Worm (Caenorhabditis elegans) whole organism, L4 larva: Measurements from ENCODE around the gene npax-3.

Experiments
- D1046.2 ChIP-seq: fragments of 200-800 bp; sonication (Bioruptor generic); IDR thresholded peaks from 2 replicates; pipeline ENCODE4 v1.3.6; 2022; ENCODE audit warnings: missing genetic modification characterization, missing compliant biosample characterization
- F10B5.3 ChIP-seq: sonication (generic microtip); optimal IDR thresholded peaks from 2 replicates; lab custom pipeline; 2016; ENCODE audit warnings: mild to moderate bottlenecking, missing genetic modification characterization, missing compliant biosample characterization
- F26F4.8 ChIP-seq: fragments of 200-800 bp; sonication (Bioruptor generic); conservative IDR thresholded peaks from 2 replicates; pipeline ENCODE4 v1.3.6; 2022; ENCODE audit warnings: missing genetic modification characterization, missing compliant biosample characterization
- R02D3.7 ChIP-seq: fragments of 150-350 bp; sonication (generic microtip); optimal IDR thresholded peaks from 3 replicates; lab custom pipeline; 2014; ENCODE audit warnings: missing biosample characterization, missing genetic modification characterization
- T26A8.4 ChIP-seq: fragments of 200-800 bp; sonication (Bioruptor generic); IDR thresholded peaks from 2 replicates; pipeline ENCODE4 v1.3.6; 2022; ENCODE audit warnings: missing genetic modification characterization, missing compliant biosample characterization
- Y105C5A.15 ChIP-seq: fragments of 200-800 bp; sonication (Bioruptor generic); IDR thresholded peaks from 2 replicates; pipeline ENCODE4 v1.3.6; 2022; ENCODE audit warnings: missing genetic modification characterization, missing compliant biosample characterization
- Y48G9A.11 ChIP-seq: fragments of 200-800 bp; sonication (Bioruptor generic); IDR thresholded peaks from 2 replicates; pipeline ENCODE4 v1.3.6; 2022; ENCODE audit warnings: missing genetic modification reagents, missing genetic modification characterization, missing compliant biosample characterization
- Y5F2A.4 ChIP-seq: fragments of 200-800 bp; sonication (Bioruptor generic); optimal IDR thresholded peaks from 2 replicates; lab custom pipeline; 2018; ENCODE audit warnings: mild to moderate bottlenecking, missing genetic modification characterization, missing compliant biosample characterization
- ZK337.2 ChIP-seq: fragments of 200-800 bp; sonication (Bioruptor generic); IDR thresholded peaks from 2 replicates; pipeline ENCODE4 v1.3.6; 2022; ENCODE audit warnings: missing genetic modification reagents, missing genetic modification characterization, missing compliant biosample characterization
- ZK546.5 ChIP-seq, 2 experiments: sonication (generic microtip); optimal IDR thresholded peaks; 2 replicates each; lab custom pipeline; 2017; ENCODE audit warnings: missing biosample characterization in 2 of 2, missing genetic modification characterization in 2 of 2
- ama-1 ChIP-seq: fragments of 150-350 bp; optimal IDR thresholded peaks from 2 replicates; lab custom pipeline; 2014; ENCODE audit warnings: inconsistent platforms, mixed read lengths
- ceh-20 ChIP-seq: fragments of 200-800 bp; sonication (Bioruptor generic); IDR thresholded peaks from 2 replicates; pipeline ENCODE4 v1.3.6; 2022; ENCODE audit warnings: missing genetic modification reagents, missing genetic modification characterization, missing compliant biosample characterization
- ceh-62 ChIP-seq: sonication (generic microtip); optimal IDR thresholded peaks from 2 replicates; lab custom pipeline; 2017; ENCODE audit warnings: missing biosample characterization, missing genetic modification characterization
- dve-1 ChIP-seq: sonication (generic microtip); optimal IDR thresholded peaks from 2 replicates; lab custom pipeline; 2017; ENCODE audit warnings: antibody characterized with exemption, mild to moderate bottlenecking, missing genetic modification characterization, missing compliant biosample characterization; ENCODE audit not compliant: insufficient read depth
- egl-43 ChIP-seq: fragments of 200-800 bp; sonication (Bioruptor generic); IDR thresholded peaks from 2 replicates; pipeline ENCODE4 v1.3.6; 2022; ENCODE audit warnings: missing genetic modification reagents, missing genetic modification characterization, missing compliant biosample characterization
- hlh-11 ChIP-seq: fragments of 200-800 bp; sonication (Bioruptor generic); optimal IDR thresholded peaks from 2 replicates; lab custom pipeline; 2018; ENCODE audit warnings: mild to moderate bottlenecking, missing genetic modification characterization, missing compliant biosample characterization
- hlh-30 ChIP-seq: sonication (generic microtip); optimal IDR thresholded peaks from 2 replicates; lab custom pipeline; 2017; ENCODE audit warnings: antibody characterized with exemption, mild to moderate bottlenecking, missing genetic modification characterization, missing compliant biosample characterization; ENCODE audit not compliant: insufficient read depth
- jun-1 ChIP-seq: fragments of 150-350 bp; optimal IDR thresholded peaks from 2 replicates; lab custom pipeline; 2014; ENCODE audit warnings: missing biosample characterization, missing genetic modification reagents, missing genetic modification characterization
- lin-15B ChIP-seq: fragments of 150-350 bp; sonication (generic microtip); optimal IDR thresholded peaks from 3 replicates; lab custom pipeline; 2014; ENCODE audit warnings: missing biosample characterization, missing genetic modification characterization
- lin-39 ChIP-seq: fragments of 150-350 bp; optimal IDR thresholded peaks from 2 replicates; lab custom pipeline; 2014; ENCODE audit warnings: missing biosample characterization, missing genetic modification reagents, missing genetic modification characterization
- madf-5 ChIP-seq, 2 experiments: fragments of 200-800 bp; sonication (Bioruptor generic); IDR thresholded peaks; 2 replicates each; pipeline ENCODE4 v1.3.6; 2022; ENCODE audit warnings: missing compliant biosample characterization in 2 of 2, missing genetic modification characterization in 2 of 2
- mdl-1 ChIP-seq, 2 experiments: fragments of 150-350 bp in 1 of 2; sonication (generic microtip) in 1 of 2; optimal IDR thresholded peaks; 2 replicates each; lab custom pipeline; 2014 to 2017; ENCODE audit warnings: missing biosample characterization in 2 of 2, missing genetic modification characterization in 2 of 2
- mep-1 ChIP-seq: fragments of 150-350 bp; sonication (generic microtip); optimal IDR thresholded peaks from 3 replicates; lab custom pipeline; 2014; ENCODE audit warnings: missing biosample characterization, missing genetic modification characterization
- mxl-3 ChIP-seq: fragments of 200-800 bp; sonication (Bioruptor generic); optimal IDR thresholded peaks from 2 replicates; lab custom pipeline; 2018; ENCODE audit warnings: mild to moderate bottlenecking, missing genetic modification characterization, missing compliant biosample characterization
- nhr-111 ChIP-seq: fragments of 200-800 bp; sonication (Bioruptor generic); optimal IDR thresholded peaks from 2 replicates; lab custom pipeline; 2018; ENCODE audit warnings: mild to moderate bottlenecking, missing genetic modification characterization, missing compliant biosample characterization
- nhr-237 ChIP-seq: sonication (generic microtip); optimal IDR thresholded peaks from 2 replicates; lab custom pipeline; 2017; ENCODE audit warnings: missing biosample characterization, missing genetic modification characterization
- nhr-25 ChIP-seq: sonication (generic microtip); optimal IDR thresholded peaks from 2 replicates; lab custom pipeline; 2017; ENCODE audit warnings: missing genetic modification characterization, mild to moderate bottlenecking, missing compliant biosample characterization, antibody characterized with exemption, moderate library complexity, borderline replicate concordance; ENCODE audit not compliant: insufficient read depth
- nhr-28 ChIP-seq: fragments of 150-350 bp; optimal IDR thresholded peaks from 2 replicates; lab custom pipeline; 2014; ENCODE audit warnings: missing biosample characterization, missing genetic modification characterization
- nhr-41 ChIP-seq: fragments of 200-800 bp; sonication (Bioruptor generic); IDR thresholded peaks from 2 replicates; pipeline ENCODE4 v1.3.6; 2022; ENCODE audit warnings: missing genetic modification reagents, missing genetic modification characterization, missing compliant biosample characterization
- nhr-48 ChIP-seq: sonication (generic microtip); optimal IDR thresholded peaks from 2 replicates; lab custom pipeline; 2016; ENCODE audit warnings: mild to moderate bottlenecking, missing genetic modification characterization, missing compliant biosample characterization
- php-3 ChIP-seq: fragments of 200-800 bp; sonication (Bioruptor generic); IDR thresholded peaks from 2 replicates; pipeline ENCODE4 v1.3.6; 2022; ENCODE audit warnings: missing genetic modification reagents, missing genetic modification characterization, missing compliant biosample characterization
- pqm-1 ChIP-seq: sonication (generic microtip); optimal IDR thresholded peaks from 2 replicates; lab custom pipeline; 2017; ENCODE audit warnings: missing biosample characterization, missing genetic modification characterization
- saeg-2 ChIP-seq: fragments of 200-800 bp; sonication (Bioruptor generic); IDR thresholded peaks from 2 replicates; pipeline ENCODE4 v1.3.6; 2022; ENCODE audit warnings: missing genetic modification reagents, missing genetic modification characterization, missing compliant biosample characterization
- snpc-4 ChIP-seq: fragments of 150-350 bp; optimal IDR thresholded peaks from 2 replicates; lab custom pipeline; 2014; ENCODE audit warnings: missing biosample characterization, missing genetic modification characterization
- unc-130 ChIP-seq: sonication (generic microtip); optimal IDR thresholded peaks from 2 replicates; lab custom pipeline; 2016; ENCODE audit warnings: missing genetic modification reagents, missing genetic modification characterization, missing compliant biosample characterization
- unc-62 ChIP-seq, 3 experiments: fragments of 150-350 bp in 1 of 3; sonication (generic microtip); optimal IDR thresholded peaks in 2 of 3; peaks in 1 of 3; 1 replicate in 1 of 3; 2 replicates in 2 of 3; lab custom pipeline; 2014 to 2017; ENCODE audit warnings: missing biosample characterization in 3 of 3, missing genetic modification characterization in 3 of 3, missing genetic modification reagents in 3 of 3, missing genotype in 1 of 3
- zip-11 ChIP-seq: fragments of 200-800 bp; sonication (Bioruptor generic); IDR thresholded peaks from 2 replicates; pipeline ENCODE4 v1.3.6; 2022; ENCODE audit warnings: missing genetic modification characterization, missing compliant biosample characterization
- ztf-11 ChIP-seq: fragments of 150-350 bp; optimal IDR thresholded peaks from 2 replicates; lab custom pipeline; 2014; ENCODE audit warnings: missing biosample characterization, missing genetic modification characterization

Gene npax-3

DNA sequence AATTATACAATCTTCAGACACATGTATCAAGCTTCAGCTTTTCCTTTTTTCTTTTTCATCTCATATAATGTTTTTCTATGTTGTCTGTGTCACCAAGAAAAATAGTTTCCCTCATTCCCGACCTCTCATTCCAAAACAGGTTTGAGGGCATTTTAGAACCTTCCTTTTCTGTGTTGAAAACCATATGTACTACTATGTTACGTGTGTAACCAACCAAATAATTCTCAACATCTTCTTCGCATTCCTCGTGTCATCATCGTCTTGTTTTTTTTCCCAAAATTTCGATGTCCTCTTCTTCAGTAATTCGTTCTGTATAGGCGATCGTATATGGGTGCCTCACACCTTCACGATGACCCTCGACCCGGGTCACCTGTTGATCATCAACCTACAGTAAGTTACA is 37.6 kb downstream of the npax-3 start, which contains the start of gene pept-2:
TSS of gene pept-2 (plus strand) at position 301 of the 400 bp plus-strand sequence.
- no peak for TF ChIP-seq nhr-111 (GFP tag; lab: Kevin White, UChicago)
- TF ChIP-seq nhr-237: no peak
- TF ChIP-seq lin-15B: no peak

DNA sequence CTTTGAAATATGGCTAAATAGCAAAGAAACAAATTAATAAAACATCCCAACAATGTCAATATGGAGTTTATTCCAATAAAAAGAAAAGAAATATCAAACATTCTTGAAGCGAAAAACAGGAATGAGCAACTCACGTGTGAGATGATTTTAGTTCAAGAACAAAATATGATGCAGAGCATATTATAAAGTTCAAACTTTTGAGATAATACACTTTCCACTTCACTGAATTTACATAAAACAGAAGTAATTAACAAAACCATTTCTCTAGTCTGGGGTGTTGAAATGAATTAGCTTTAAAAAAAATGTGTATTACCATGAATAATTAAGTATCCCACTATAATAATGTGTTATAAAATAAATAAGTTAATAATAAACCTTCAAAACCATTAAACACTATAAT is 41.2 kb downstream of the npax-3 start, which contains the start of gene srd-7:
TSS of gene srd-7 (minus strand) at position 101 of the 400 bp plus-strand sequence.
- no peak for TF ChIP-seq mep-1 (tag; lab: Kevin White, UChicago)
- no peak for TF ChIP-seq pqm-1 (tag; lab: Kevin White, UChicago)
- TF ChIP-seq Y105C5A.15 (GFP tag; lab: Robert Waterston, UW): no peak
- TF ChIP-seq egl-43 (GFP tag; lab: Robert Waterston, UW): no peak
- no peak for TF ChIP-seq ceh-20 (GFP tag; lab: Robert Waterston, UW)
- TF ChIP-seq jun-1 (tag; lab: Kevin White, UChicago): no peak
- TF ChIP-seq ZK337.2 (GFP tag; lab: Robert Waterston, UW): no peak
- TF ChIP-seq madf-5 (GFP tag; IDR thresholded peaks at IDR 0.05; lab: Robert Waterston, UW): no peak
- TF ChIP-seq lin-39: no peak
- no peak for TF ChIP-seq D1046.2 (GFP tag; lab: Robert Waterston, UW)
- TF ChIP-seq unc-130 (GFP tag; lab: Kevin White, UChicago): no peak
- no peak for TF ChIP-seq snpc-4 (tag; lab: Kevin White, UChicago)
- TF ChIP-seq ZK546.5 (tag; optimal IDR thresholded peaks at IDR 0.05; lab: Kevin White, UChicago): no peak
- no peak for TF ChIP-seq ama-1 (lab: Kevin White, UChicago)
- TF ChIP-seq ceh-62 (tag; lab: Kevin White, UChicago): no peak
- TF ChIP-seq nhr-28 (tag; lab: Kevin White, UChicago): no peak
- TF ChIP-seq nhr-237: no peak

DNA sequence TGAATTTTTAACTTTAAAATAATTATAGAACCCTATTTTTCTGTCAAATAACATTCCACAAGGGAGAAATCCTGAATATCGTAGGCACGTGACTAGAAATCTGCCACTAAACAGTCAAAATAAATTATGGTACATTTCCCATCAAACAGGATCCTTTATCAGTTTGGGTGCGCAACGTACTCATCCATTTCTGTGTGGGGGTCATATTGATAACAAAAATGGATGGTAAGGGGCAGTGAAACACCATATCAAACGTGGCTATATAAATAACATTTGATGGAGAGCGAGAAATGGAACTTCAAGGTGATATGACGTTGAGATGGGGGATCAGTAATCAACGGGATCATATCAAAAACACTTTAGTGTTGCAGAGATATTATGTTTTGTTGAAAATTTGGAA is 43.9 kb downstream of the npax-3 start:
- TF ChIP-seq dve-1 (tag; lab: Kevin White, UChicago) (no peak), F10B5.3 (tag; lab: Kevin White, UChicago) (no peak), hlh-30 (no peak), Y5F2A.4 (GFP tag; lab: Kevin White, UChicago) (no peak), saeg-2 (GFP tag; lab: Robert Waterston, UW) (no peak), zip-11 (GFP tag; lab: Robert Waterston, UW) (no peak), php-3 (GFP tag; lab: Robert Waterston, UW) (no peak), mdl-1 (tag; optimal IDR thresholded peaks at IDR 0.05; lab: Kevin White, UChicago) (peak in 1 of 2 experiments; percentile 64), F26F4.8 (GFP tag; lab: Robert Waterston, UW) (no peak), T26A8.4 (no peak), nhr-25 (peak; percentile 20), ztf-11 (no peak), nhr-41 (GFP tag; lab: Robert Waterston, UW) (no peak), mxl-3 (peak; percentile 56), ceh-62 (tag; lab: Kevin White, UChicago) (no peak), R02D3.7 (tag; lab: Kevin White, UChicago) (no peak), hlh-11 (tag; lab: Kevin White, UChicago) (peak; percentile 51), unc-62 (GFP tag; optimal IDR thresholded peaks at IDR 0.05 in 1 of 2; lab: Kevin White, UChicago) (peak in 1 of 2 experiments; percentile 54), unc-62 (tag; optimal IDR thresholded peaks at IDR 0.05; lab: Kevin White, UChicago) (no peak), nhr-48 (tag; lab: Kevin White, UChicago) (peak; percentile 72), Y48G9A.11 (GFP tag; lab: Robert Waterston, UW) (no peak), nhr-28 (tag; lab: Kevin White, UChicago) (peak; percentile 62)
